Fruit fly (Drosophila melanogaster) whole organism, embryonic: ENCODE results near the gene Gnpat.

Experiments used
- BEAF-32 ChIP-seq: fragments of 200-800 bp; sonication (Bioruptor generic); optimal IDR thresholded peaks from 3 replicates; lab custom pipeline; 2017; ENCODE audit warnings: missing biosample characterization, missing genetic modification characterization, mild to moderate bottlenecking, moderate library complexity, missing genetic modification reagents
- CG10366 ChIP-seq: fragments of 200-800 bp; sonication (Bioruptor generic); IDR thresholded peaks from 2 replicates; pipeline ENCODE4 v1.3.6; 2022; ENCODE audit warnings: missing biosample characterization, missing genetic modification characterization
- CG11695 ChIP-seq: fragments of 200-800 bp; sonication (Bioruptor generic); IDR thresholded peaks from 3 replicates; pipeline ENCODE4 v1.3.6; 2022; ENCODE audit warnings: missing biosample characterization, missing genetic modification characterization
- CG14965 ChIP-seq: fragments of 200-800 bp; sonication (Bioruptor generic); optimal IDR thresholded peaks from 2 replicates; lab custom pipeline; 2016; ENCODE audit warnings: missing biosample characterization, missing genetic modification characterization, borderline replicate concordance
- CG15479 ChIP-seq: fragments of 200-800 bp; sonication (Bioruptor generic); optimal IDR thresholded peaks from 3 replicates; lab custom pipeline; 2019; ENCODE audit warnings: missing biosample characterization, mild to moderate bottlenecking, missing genetic modification characterization, moderate library complexity
- CG16779 ChIP-seq: fragments of 200-800 bp; sonication (Bioruptor generic); IDR thresholded peaks from 2 replicates; pipeline ENCODE4 v1.3.6; 2022; ENCODE audit warnings: missing biosample characterization, missing genetic modification characterization
- CG17359 ChIP-seq: fragments of 200-800 bp; sonication (Bioruptor generic); optimal IDR thresholded peaks from 3 replicates; lab custom pipeline; 2018; ENCODE audit warnings: missing biosample characterization, mild to moderate bottlenecking, missing genetic modification characterization, moderate library complexity
- CG18476 ChIP-seq: fragments of 200-800 bp; sonication (Bioruptor generic); optimal IDR thresholded peaks from 2 replicates; lab custom pipeline; 2016; ENCODE audit warnings: missing biosample characterization, mild to moderate bottlenecking, missing genetic modification characterization
- CG31365 ChIP-seq: fragments of 200-800 bp; sonication (Bioruptor generic); optimal IDR thresholded peaks from 2 replicates; lab custom pipeline; 2018; ENCODE audit warnings: missing biosample characterization, mild to moderate bottlenecking, missing genetic modification characterization
- CG31388 ChIP-seq: fragments of 200-800 bp; sonication (Bioruptor generic); optimal IDR thresholded peaks from 2 replicates; lab custom pipeline; 2016; ENCODE audit warnings: missing biosample characterization, missing genetic modification characterization
- CG32772 ChIP-seq: fragments of 200-800 bp; sonication (Bioruptor generic); IDR thresholded peaks from 2 replicates; pipeline ENCODE4 v1.3.6; 2022; ENCODE audit warnings: missing biosample characterization, missing genetic modification characterization
- CG3995 ChIP-seq: fragments of 200-800 bp; sonication (Bioruptor generic); optimal IDR thresholded peaks from 3 replicates; lab custom pipeline; 2016; ENCODE audit warnings: missing biosample characterization, missing genetic modification characterization
- CG4360 ChIP-seq: fragments of 200-800 bp; sonication (Bioruptor generic); IDR thresholded peaks from 2 replicates; pipeline ENCODE4 v1.3.6; 2022; ENCODE audit warnings: missing biosample characterization, missing genetic modification characterization
- CG4424 ChIP-seq: fragments of 200-800 bp; sonication (Bioruptor generic); optimal IDR thresholded peaks from 3 replicates; lab custom pipeline; 2016; ENCODE audit warnings: missing biosample characterization, missing genetic modification characterization
- CG6654 ChIP-seq: fragments of 200-800 bp; sonication (Bioruptor generic); optimal IDR thresholded peaks from 2 replicates; lab custom pipeline; 2017; ENCODE audit warnings: missing biosample characterization, mild to moderate bottlenecking, missing genetic modification characterization
- CG6791 ChIP-seq: fragments of 200-800 bp; sonication (Bioruptor generic); IDR thresholded peaks from 3 replicates; pipeline ENCODE4 v1.3.6; 2022; ENCODE audit warnings: missing biosample characterization, missing genetic modification characterization; ENCODE audit not compliant: partially characterized antibody
- CTCF ChIP-seq: fragments of 200-800 bp; sonication (Bioruptor generic); optimal IDR thresholded peaks from 2 replicates; lab custom pipeline; 2017; ENCODE audit warnings: missing biosample characterization, mild to moderate bottlenecking, missing genetic modification characterization, moderate library complexity
- D19B ChIP-seq: fragments of 200-800 bp; sonication (Bioruptor generic); optimal IDR thresholded peaks from 2 replicates; lab custom pipeline; 2017; ENCODE audit warnings: missing biosample characterization, mild to moderate bottlenecking, missing genetic modification characterization
- Doc3 ChIP-seq: fragments of 200-800 bp; sonication (Bioruptor generic); IDR thresholded peaks from 3 replicates; pipeline ENCODE4 v1.3.6; 2022; ENCODE audit warnings: missing biosample characterization, missing genetic modification characterization; ENCODE audit not compliant: partially characterized antibody
- GATAe ChIP-seq: fragments of 200-800 bp; sonication (Bioruptor generic); conservative IDR thresholded peaks from 2 replicates; pipeline ENCODE4 v1.3.6; 2022; ENCODE audit warnings: missing biosample characterization, missing genetic modification characterization
- Hmx ChIP-seq: fragments of 200-800 bp; sonication (Bioruptor generic); optimal IDR thresholded peaks from 2 replicates; lab custom pipeline; 2016; ENCODE audit warnings: missing biosample characterization, missing genetic modification characterization
- Oli ChIP-seq: fragments of 200-800 bp; sonication (Bioruptor generic); optimal IDR thresholded peaks from 2 replicates; lab custom pipeline; 2018; ENCODE audit warnings: missing biosample characterization, mild to moderate bottlenecking, missing genetic modification characterization, moderate library complexity
- Opbp ChIP-seq: fragments of 200-800 bp; sonication (Bioruptor generic); IDR thresholded peaks from 3 replicates; pipeline ENCODE4 v1.3.6; 2022; ENCODE audit warnings: missing biosample characterization, missing genetic modification characterization; ENCODE audit not compliant: partially characterized antibody
- Sin3A ChIP-seq: fragments of >200 bp; optimal IDR thresholded peaks from 2 replicates; lab custom pipeline; 2018
- Stat92E ChIP-seq, 3 experiments: fragments of >200 bp in 2 of 3; fragments of 200-800 bp in 1 of 3; sonication (Bioruptor generic) in 1 of 3; optimal IDR thresholded peaks; 2 replicates each; lab custom pipeline; 2017 to 2019; ENCODE audit warnings: missing biosample characterization in 3 of 3, missing genetic modification characterization in 3 of 3, mild to moderate bottlenecking in 1 of 3, moderate library complexity in 1 of 3
- Taf1 ChIP-seq: fragments of 200-800 bp; sonication (Bioruptor generic); IDR thresholded peaks from 2 replicates; pipeline ENCODE4 v1.3.6; 2022; ENCODE audit warnings: missing biosample characterization, missing genetic modification characterization
- Xrp1 ChIP-seq: fragments of 200-800 bp; sonication (Bioruptor generic); IDR thresholded peaks from 2 replicates; pipeline ENCODE4 v1.3.6; 2022; ENCODE audit warnings: missing biosample characterization, missing genetic modification characterization
- al ChIP-seq: fragments of 200-800 bp; sonication (Bioruptor generic); IDR thresholded peaks from 2 replicates; pipeline ENCODE4 v1.3.6; 2022; ENCODE audit warnings: missing biosample characterization, missing genetic modification characterization
- ash1 ChIP-seq: fragments of 200-800 bp; sonication (Bioruptor generic); optimal IDR thresholded peaks from 2 replicates; lab custom pipeline; 2018; ENCODE audit warnings: missing biosample characterization, mild to moderate bottlenecking, missing genetic modification characterization
- chinmo ChIP-seq: fragments of 200-800 bp; sonication (Bioruptor generic); IDR thresholded peaks from 4 replicates; pipeline ENCODE4 v1.3.6; 2022; ENCODE audit warnings: missing biosample characterization, missing genetic modification characterization; ENCODE audit not compliant: partially characterized antibody
- chm ChIP-seq: fragments of 200-800 bp; sonication (Bioruptor generic); IDR thresholded peaks from 2 replicates; pipeline ENCODE4 v1.3.6; 2022; ENCODE audit warnings: missing biosample characterization, missing genetic modification characterization
- crc ChIP-seq: fragments of 200-800 bp; sonication (Bioruptor generic); optimal IDR thresholded peaks from 2 replicates; lab custom pipeline; 2016; ENCODE audit warnings: missing biosample characterization, missing genetic modification characterization
- dati ChIP-seq: fragments of 200-800 bp; sonication (Bioruptor generic); IDR thresholded peaks from 2 replicates; pipeline ENCODE4 v1.3.6; 2022; ENCODE audit warnings: missing biosample characterization, missing genetic modification characterization
- emc ChIP-seq: fragments of 200-800 bp; sonication (Bioruptor generic); optimal IDR thresholded peaks from 2 replicates; lab custom pipeline; 2016; ENCODE audit warnings: missing biosample characterization, missing genetic modification characterization
- esg ChIP-seq: fragments of 200-800 bp; sonication (Bioruptor generic); conservative IDR thresholded peaks from 2 replicates; pipeline ENCODE4 v1.3.6; 2022; ENCODE audit warnings: missing biosample characterization, missing genetic modification characterization
- fd3F ChIP-seq: fragments of 200-800 bp; sonication (Bioruptor generic); optimal IDR thresholded peaks from 2 replicates; lab custom pipeline; 2018; ENCODE audit warnings: missing biosample characterization, mild to moderate bottlenecking, missing genetic modification characterization, moderate library complexity
- ftz-f1 ChIP-seq: fragments of 200-800 bp; sonication (Bioruptor generic); optimal IDR thresholded peaks from 2 replicates; lab custom pipeline; 2016; ENCODE audit warnings: missing biosample characterization, missing genetic modification characterization
- gcm ChIP-seq: fragments of 200-800 bp; sonication (Bioruptor generic); optimal IDR thresholded peaks from 2 replicates; lab custom pipeline; 2019; ENCODE audit warnings: missing biosample characterization, mild to moderate bottlenecking, missing genetic modification characterization, moderate library complexity
- ind ChIP-seq: fragments of 200-800 bp; sonication (Bioruptor generic); optimal IDR thresholded peaks from 3 replicates; lab custom pipeline; 2016; ENCODE audit warnings: missing biosample characterization, missing genetic modification characterization
- jigr1 ChIP-seq: fragments of 200-800 bp; sonication (Bioruptor generic); IDR thresholded peaks from 3 replicates; pipeline ENCODE4 v1.3.6; 2022; ENCODE audit warnings: missing biosample characterization, missing genetic modification characterization
- ken ChIP-seq: fragments of 200-800 bp; sonication (Bioruptor generic); IDR thresholded peaks from 3 replicates; pipeline ENCODE4 v1.3.6; 2022; ENCODE audit warnings: missing biosample characterization, missing genetic modification characterization
- lab ChIP-seq: fragments of 200-800 bp; sonication (Bioruptor generic); optimal IDR thresholded peaks from 3 replicates; lab custom pipeline; 2017; ENCODE audit warnings: missing biosample characterization, missing genetic modification characterization, mild to moderate bottlenecking, moderate library complexity, missing genetic modification reagents
- nau ChIP-seq: fragments of 200-800 bp; sonication (Bioruptor generic); optimal IDR thresholded peaks from 3 replicates; lab custom pipeline; 2017; ENCODE audit warnings: missing biosample characterization, mild to moderate bottlenecking, missing genetic modification characterization, missing genetic modification reagents
- onecut ChIP-seq: fragments of 200-800 bp; sonication (Bioruptor generic); IDR thresholded peaks from 2 replicates; pipeline ENCODE4 v1.3.6; 2022; ENCODE audit warnings: missing biosample characterization, missing genetic modification characterization
- peb ChIP-seq: fragments of 200-800 bp; sonication (Bioruptor generic); IDR thresholded peaks from 2 replicates; pipeline ENCODE4 v1.3.6; 2022; ENCODE audit warnings: missing biosample characterization, missing genetic modification characterization
- repo ChIP-seq: fragments of 200-800 bp; sonication (Bioruptor generic); optimal IDR thresholded peaks from 2 replicates; lab custom pipeline; 2016; ENCODE audit warnings: missing biosample characterization, missing genetic modification characterization
- sens-2 ChIP-seq: fragments of 200-800 bp; sonication (Bioruptor generic); IDR thresholded peaks from 2 replicates; pipeline ENCODE4 v1.3.6; 2022; ENCODE audit warnings: missing biosample characterization, missing genetic modification characterization
- tap ChIP-seq: fragments of 200-800 bp; optimal IDR thresholded peaks from 3 replicates; lab custom pipeline; 2019; ENCODE audit warnings: missing biosample characterization, mild to moderate bottlenecking, missing genetic modification characterization, moderate library complexity
- tll ChIP-seq, 2 experiments: fragments of 200-800 bp in 1 of 2; fragments of >200 bp in 1 of 2; sonication (Bioruptor generic) in 1 of 2; optimal IDR thresholded peaks; 2 replicates each; lab custom pipeline; 2017 to 2019; ENCODE audit warnings: missing biosample characterization in 2 of 2, missing genetic modification characterization in 2 of 2, mild to moderate bottlenecking in 1 of 2, moderate library complexity in 1 of 2
- ttk ChIP-seq: fragments of 200-800 bp; sonication (Bioruptor generic); IDR thresholded peaks from 2 replicates; pipeline ENCODE4 v2.1.2; 2022; ENCODE audit warnings: missing biosample characterization, missing genetic modification characterization
- wor ChIP-seq: fragments of 200-800 bp; sonication (Bioruptor generic); IDR thresholded peaks from 2 replicates; pipeline ENCODE4 v1.3.6; 2022; ENCODE audit warnings: missing biosample characterization, missing genetic modification characterization

The Gnpat gene

DNA sequence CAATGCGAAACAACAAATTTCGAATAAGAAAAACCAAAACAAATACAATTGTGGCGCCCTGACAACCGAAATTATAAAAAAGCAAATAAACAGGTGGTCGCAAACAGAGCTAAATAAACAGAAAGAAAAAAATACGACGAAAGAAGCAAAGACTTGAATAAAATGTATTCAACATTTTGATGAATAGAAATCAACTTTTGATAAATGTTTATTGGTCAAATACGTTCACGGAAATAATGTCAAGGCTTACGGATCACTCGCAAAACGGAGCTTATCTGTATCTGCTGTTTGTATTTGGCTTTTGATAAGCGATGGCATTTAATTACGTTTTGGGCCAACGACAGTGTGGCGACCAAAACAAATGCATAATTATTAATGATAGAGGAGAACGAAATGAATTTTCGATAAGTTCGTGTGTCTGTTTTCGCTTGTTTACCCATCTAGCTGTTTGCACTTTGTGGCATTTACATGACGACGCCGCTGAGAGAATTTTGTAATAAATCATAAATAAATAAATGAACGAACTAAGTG, 37.5 kb downstream of the Gnpat start (continued):
- TF ChIP-seq Opbp (no peak), CG31365 (no peak), CG14965 (GFP tag; lab: Kevin White, UChicago) (peak; percentile 23), lab (GFP tag; lab: Kevin White, UChicago) (peak; percentile 76), tap (tag; lab: Kevin White, UChicago) (peak; percentile 47), onecut (no peak), repo (GFP tag; lab: Kevin White, UChicago) (no peak), jigr1 (GFP tag; lab: Robert Waterston, UW) (no peak), al (GFP tag; lab: Robert Waterston, UW) (no peak), CTCF (peak; percentile 10), CG31388 (GFP tag; lab: Kevin White, UChicago) (no peak), CG18476 (GFP tag; lab: Kevin White, UChicago) (no peak), Oli (peak; percentile 18), chinmo (0 out of 4 replicates have a peak, but pooled peaks have one; percentile 62), ind (GFP tag; lab: Kevin White, UChicago) (no peak), CG3995 (GFP tag; lab: Kevin White, UChicago) (no peak), CG15479 (GFP tag; lab: Kevin White, UChicago) (peak; percentile 47), CG4360 (no peak), CG11695 (peak; percentile 19; the same call in 1 of the 3 replicates), sens-2 (GFP tag; lab: Robert Waterston, UW) (0 out of 2 replicates have a peak, but pooled peaks have one; percentile 21), esg (GFP tag; lab: Robert Waterston, UW) (no peak), dati (no peak), wor (GFP tag; lab: Robert Waterston, UW) (no peak), CG17359 (tag; lab: Kevin White, UChicago) (peak; percentile 0), CG6654 (GFP tag; lab: Kevin White, UChicago) (no peak), Taf1 (GFP tag; lab: Robert Waterston, UW) (no peak), D19B (no peak), nau (peak; percentile 72), BEAF-32 (GFP tag; lab: Kevin White, UChicago) (no peak), tll (GFP tag; optimal IDR thresholded peaks at IDR 0.05; lab: Kevin White, UChicago) (peak in 1 of 2 experiments; percentile 52), CG32772 (no peak), CG6791 (GFP tag; lab: Robert Waterston, UW) (no peak), Xrp1 (peak; percentile 32), gcm (GFP tag; lab: Kevin White, UChicago) (peak; percentile 65), CG4424 (GFP tag; lab: Kevin White, UChicago) (no peak), peb (GFP tag; lab: Robert Waterston, UW) (no peak), ken (GFP tag; lab: Robert Waterston, UW) (no peak), fd3F (GFP tag; lab: Kevin White, UChicago) (peak; percentile 55), crc (GFP tag; lab: Kevin White, UChicago) (no peak), Sin3A (lab: Kevin White, UChicago) (no peak), GATAe (GFP tag; lab: Robert Waterston, UW) (peak; percentile 28; the same call in 1 of the 2 replicates), chm (GFP tag; lab: Robert Waterston, UW) (no peak), ftz-f1 (GFP tag; lab: Kevin White, UChicago) (peak; percentile 27), emc (GFP tag; lab: Kevin White, UChicago) (no peak), ash1 (no peak), Hmx (GFP tag; lab: Kevin White, UChicago) (no peak), CG10366 (GFP tag; lab: Robert Waterston, UW) (no peak), CG16779 (GFP tag; lab: Robert Waterston, UW) (no peak), Stat92E (GFP tag; optimal IDR thresholded peaks at IDR 0.05; lab: Kevin White, UChicago) (no peak), Doc3 (no peak), ttk (GFP tag; lab: Robert Waterston, UW) (no peak)
